Worm (Caenorhabditis elegans) whole organism, L4/young adult: ENCODE data around the gene arrd-5.

ENCODE experiments used
- dao-5 ChIP-seq: sonication (generic microtip); optimal IDR thresholded peaks from 2 replicates; lab custom pipeline; 2016; ENCODE audit warnings: missing genotype, missing genetic modification characterization, moderate library complexity, missing compliant biosample characterization
- him-1 ChIP-seq: sonication (generic microtip); optimal IDR thresholded peaks from 2 replicates; lab custom pipeline; 2016; ENCODE audit warnings: missing genotype, missing genetic modification reagents, missing genetic modification characterization, missing compliant biosample characterization

- TF ChIP-seq him-1: no peak
- TF ChIP-seq dao-5: no peak
Measured at ce11 chrII:9833855-9834254, 1.2 kb upstream of the arrd-5 start, which contains the start of gene ZK938.3.
